Fruit fly (Drosophila melanogaster): ENCODE data around the gene Ent2.
A peak's percentile ranks its signal among the peaks of the same experiment; 100 is the strongest.

The Ent2 gene

dm6 chr2L:6561463-6562357, at the start of gene Ent2, which contains the start of gene Trmt6 (continued):
- TF ChIP-seq CG2712 (tag; optimal IDR thresholded peaks at IDR 0.05): peak; percentile 94
- peak; percentile 85 for TF ChIP-seq CG12104 (GFP tag; optimal IDR thresholded peaks at IDR 0.05)
- peak; percentile 98 for TF ChIP-seq Ada2b (GFP tag; IDR thresholded peaks at IDR 0.05)
- TF ChIP-seq Dad (GFP tag; optimal IDR thresholded peaks at IDR 0.05): peak; percentile 92
- peak; percentile 96 for TF ChIP-seq esg (GFP tag; conservative IDR thresholded peaks at IDR 0.05)
- peak; percentile 97 for TF ChIP-seq tgo (GFP tag; IDR thresholded peaks at IDR 0.05)
- TF ChIP-seq gcm2 (GFP tag; optimal IDR thresholded peaks at IDR 0.05): peak; percentile 90
- peak; percentile 92 for TF ChIP-seq luna (GFP tag; optimal IDR thresholded peaks at IDR 0.05)
- TF ChIP-seq NK7.1 (GFP tag; optimal IDR thresholded peaks at IDR 0.05): peak; percentile 89
- TF ChIP-seq CG3407 (GFP tag; optimal IDR thresholded peaks at IDR 0.05): peak; percentile 66
- TF ChIP-seq slbo (GFP tag; IDR thresholded peaks at IDR 0.05): peak; percentile 99
- TF ChIP-seq onecut (GFP tag; IDR thresholded peaks at IDR 0.05): peak; percentile 89
- TF ChIP-seq seq (GFP tag; IDR thresholded peaks at IDR 0.05): peak; percentile 94
- peak; percentile 87 for TF ChIP-seq CG10462 (GFP tag; optimal IDR thresholded peaks at IDR 0.05)
- TF ChIP-seq toy (GFP tag; IDR thresholded peaks at IDR 0.05): peak; percentile 95
- TF ChIP-seq vfl (GFP tag; optimal IDR thresholded peaks at IDR 0.05): peak; percentile 93
- peak; percentile 58 for TF ChIP-seq stwl (tag; optimal IDR thresholded peaks at IDR 0.05)
- peak; percentile 96 to 97 for TF ChIP-seq Pdp1 (GFP tag; optimal IDR thresholded peaks at IDR 0.05)
- peak; percentile 35 for TF ChIP-seq CTCF (GFP tag; optimal IDR thresholded peaks at IDR 0.05)
- TF ChIP-seq gcm (GFP tag; optimal IDR thresholded peaks at IDR 0.05): peak; percentile 75
- TF ChIP-seq C15 (GFP tag; IDR thresholded peaks at IDR 0.05): peak; percentile 92
- TF ChIP-seq D19B (GFP tag; optimal IDR thresholded peaks at IDR 0.05): peak; percentile 90
- peak; percentile 96 for TF ChIP-seq scrt (GFP tag; optimal IDR thresholded peaks at IDR 0.05)
- no peak for TF ChIP-seq Tbp (GFP tag; optimal IDR thresholded peaks at IDR 0.05)
- TF ChIP-seq Neu2 (GFP tag; optimal IDR thresholded peaks at IDR 0.05; ENCODE audit: borderline replicate concordance): peak; percentile 91
- peak; percentile 91 for TF ChIP-seq lbe (GFP tag; optimal IDR thresholded peaks at IDR 0.05)
- peak; percentile 94 for TF ChIP-seq cas (GFP tag; IDR thresholded peaks at IDR 0.05)
- TF ChIP-seq HmgD (GFP tag; optimal IDR thresholded peaks at IDR 0.05): peak; percentile 96
- TF ChIP-seq CG10147 (GFP tag; optimal IDR thresholded peaks at IDR 0.05): peak; percentile 85
- TF ChIP-seq nmo (GFP tag; optimal IDR thresholded peaks at IDR 0.05): peak; percentile 95
- peak; percentile 91 for TF ChIP-seq CG18011 (GFP tag; optimal IDR thresholded peaks at IDR 0.05)
- TF ChIP-seq h (optimal IDR thresholded peaks at IDR 0.05): no peak
- TF ChIP-seq CG11085 (GFP tag; IDR thresholded peaks at IDR 0.05): peak; percentile 97
- peak; percentile 92 for TF ChIP-seq CG1024 (GFP tag; IDR thresholded peaks at IDR 0.05)
- TF ChIP-seq CG6813 (GFP tag; optimal IDR thresholded peaks at IDR 0.05): peak; percentile 93
- peak; percentile 81 for TF ChIP-seq Jarid2 (GFP tag; optimal IDR thresholded peaks at IDR 0.05)
- 0 out of 2 replicates have a peak, but pooled peaks have one; percentile 32 for TF ChIP-seq bbx (GFP tag; IDR thresholded peaks at IDR 0.05; ENCODE audit: partially characterized antibody)
- peak; percentile 97 for TF ChIP-seq Dip3 (GFP tag; optimal IDR thresholded peaks at IDR 0.05)
- 0 out of 3 replicates have a peak, but pooled peaks have one; percentile 8 for TF ChIP-seq knrl (GFP tag; IDR thresholded peaks at IDR 0.05; ENCODE audit: partially characterized antibody)
- TF ChIP-seq Rx (GFP tag; IDR thresholded peaks at IDR 0.05): peak; percentile 98
- TF ChIP-seq kah (GFP tag; optimal IDR thresholded peaks at IDR 0.05): peak; percentile 95
- TF ChIP-seq CG8478 (optimal IDR thresholded peaks at IDR 0.05): no peak
- peak; percentile 97 for TF ChIP-seq Drgx (GFP tag; IDR thresholded peaks at IDR 0.05)
- TF ChIP-seq tio (GFP tag; optimal IDR thresholded peaks at IDR 0.05): peak; percentile 86
- TF ChIP-seq CG6654 (GFP tag; optimal IDR thresholded peaks at IDR 0.05): peak; percentile 87
- TF ChIP-seq NfI (GFP tag; optimal IDR thresholded peaks at IDR 0.05): peak; percentile 95
- peak; percentile 96 for TF ChIP-seq CG12155 (GFP tag; optimal IDR thresholded peaks at IDR 0.05)
- peak; percentile 98 for TF ChIP-seq HLH3B (GFP tag; IDR thresholded peaks at IDR 0.05)
- peak; percentile 95 for TF ChIP-seq CG32767 (GFP tag; IDR thresholded peaks at IDR 0.05)
- peak; percentile 93 for TF ChIP-seq NC2β (GFP tag; optimal IDR thresholded peaks at IDR 0.05)

All from whole organism, embryonic.